Worm (Caenorhabditis elegans): Measurements from ENCODE around the gene kgb-2.

DNA sequence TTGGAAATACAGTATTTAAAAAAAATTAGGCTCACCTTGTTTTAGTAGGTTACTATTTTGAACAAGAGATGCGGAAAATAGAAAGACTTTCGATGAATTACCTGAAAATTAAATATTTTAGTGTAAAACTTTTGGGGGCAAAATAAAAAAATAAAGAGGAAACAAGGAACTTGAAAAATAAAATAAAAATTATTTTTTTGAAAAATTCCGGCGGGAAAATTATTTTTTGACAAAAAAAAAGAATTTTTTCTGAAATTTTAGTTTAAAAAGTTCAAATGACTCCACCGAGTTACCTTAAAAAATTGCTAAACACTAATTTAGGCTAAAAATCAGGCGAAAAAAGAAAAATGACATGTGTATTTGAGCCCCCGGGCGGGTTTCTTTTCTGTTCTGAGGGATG, 18.0 kb downstream of the kgb-2 start, which contains the start of the genes cha-1 and unc-17:
- TF ChIP-seq ceh-9 (tag; optimal IDR thresholded peaks at IDR 0.05) (no peak), jun-1 (tag; optimal IDR thresholded peaks at IDR 0.05) (no peak), nhr-12 (tag; optimal IDR thresholded peaks at IDR 0.05) (no peak), pha-4 (tag; optimal IDR thresholded peaks at IDR 0.05) (no peak), egl-27 (tag; optimal IDR thresholded peaks at IDR 0.05) (no peak), nhr-237 (tag; optimal IDR thresholded peaks at IDR 0.05) (no peak), nhr-11 (tag; optimal IDR thresholded peaks at IDR 0.05) (no peak), unc-39 (tag; optimal IDR thresholded peaks at IDR 0.05) (no peak), snpc-4 (tag; optimal IDR thresholded peaks at IDR 0.05) (no peak), zag-1 (tag; optimal IDR thresholded peaks at IDR 0.05) (no peak), nfya-1 (tag; optimal IDR thresholded peaks at IDR 0.05; ENCODE audit: insufficient read depth) (no peak), nhr-76 (tag; optimal IDR thresholded peaks at IDR 0.05) (no peak), ama-1 (optimal IDR thresholded peaks at IDR 0.05) (no peak)
